Worm (Caenorhabditis elegans): ENCODE measurements around the gene set-21.
"Not testable (repeated sequence)": the region's sequence is repeated elsewhere in the genome, so short reads cannot be mapped to it uniquely, and the experiment has no call there.

- not testable (repeated sequence) for TF ChIP-seq unc-39 (tag; optimal IDR thresholded peaks at IDR 0.05); lin-1 (GFP tag; IDR thresholded peaks at IDR 0.05); spr-3 (GFP tag; optimal IDR thresholded peaks at IDR 0.05); lin-13 (GFP tag; optimal IDR thresholded peaks at IDR 0.05); mdl-1 (tag; optimal IDR thresholded peaks at IDR 0.05); lsy-2 (tag; optimal IDR thresholded peaks at IDR 0.05); dpl-1 (GFP tag; optimal IDR thresholded peaks at IDR 0.05); mes-2 (tag; optimal IDR thresholded peaks at IDR 0.05; ENCODE audit: poor library complexity, severe bottlenecking); egl-27 (tag; optimal IDR thresholded peaks at IDR 0.05); D1046.2 (GFP tag; IDR thresholded peaks at IDR 0.05); saeg-2 (GFP tag; IDR thresholded peaks at IDR 0.05); daf-8 (GFP tag; IDR thresholded peaks at IDR 0.05); pqm-1 (tag; optimal IDR thresholded peaks at IDR 0.05)
Observed at ce11 chrIV:4348146-4348545, 42.5 kb upstream of the set-21 start, which contains the start of gene W03B1.5.
